Fruit fly (Drosophila melanogaster): ENCODE results near the gene Dci.

The Dci gene

dm6 chr3L:837552-838187 lies 13.5 kb upstream of the Dci start, which contains the start of the genes CG13901 and CG13887 (continued):
- TF ChIP-seq ash1 (GFP tag; optimal IDR thresholded peaks at IDR 0.05) (peak; percentile 33), Nf-YC (tag; optimal IDR thresholded peaks at IDR 0.05) (peak; percentile 83), Mad (GFP tag; optimal IDR thresholded peaks at IDR 0.05) (peak; percentile 77), Tbp (GFP tag; optimal IDR thresholded peaks at IDR 0.05) (no peak), CG15073 (GFP tag; optimal IDR thresholded peaks at IDR 0.05) (peak; percentile 59), onecut (GFP tag; IDR thresholded peaks at IDR 0.05) (peak; percentile 76), amos (GFP tag; IDR thresholded peaks at IDR 0.05; ENCODE audit: partially characterized antibody) (0 out of 2 replicates have a peak, but pooled peaks have one; percentile 18), sug (tag; optimal IDR thresholded peaks at IDR 0.05) (peak; percentile 92), CG6654 (GFP tag; optimal IDR thresholded peaks at IDR 0.05) (peak; percentile 45), CG7839 (tag; optimal IDR thresholded peaks at IDR 0.05) (peak; percentile 90), CG12155 (GFP tag; optimal IDR thresholded peaks at IDR 0.05) (peak; percentile 91), Dbx (GFP tag; IDR thresholded peaks at IDR 0.05) (peak; percentile 88), h (optimal IDR thresholded peaks at IDR 0.05) (no peak), CG12769 (tag; optimal IDR thresholded peaks at IDR 0.05) (peak; percentile 92), CG10959 (GFP tag; IDR thresholded peaks at IDR 0.05) (peak; percentile 69), HLH3B (GFP tag; IDR thresholded peaks at IDR 0.05) (peak; percentile 87), Lim3 (GFP tag; IDR thresholded peaks at IDR 0.05) (peak; percentile 54; the same call in 1 of the 2 replicates), CG12236 (GFP tag; optimal IDR thresholded peaks at IDR 0.05) (peak; percentile 75), Hmr (GFP tag; optimal IDR thresholded peaks at IDR 0.05) (peak; percentile 92), CG8944 (GFP tag; optimal IDR thresholded peaks at IDR 0.05) (peak; percentile 95), eve (GFP tag; optimal IDR thresholded peaks at IDR 0.05) (no peak), prd (optimal IDR thresholded peaks at IDR 0.05) (no peak), prd (GFP tag; IDR thresholded peaks at IDR 0.05) (peak; percentile 91), tna (GFP tag; IDR thresholded peaks at IDR 0.05; ENCODE audit: partially characterized antibody) (no peak), Scr (GFP tag; IDR thresholded peaks at IDR 0.05; ENCODE audit: partially characterized antibody) (no peak; the same call in 1 of the 2 replicates), chm (GFP tag; IDR thresholded peaks at IDR 0.05) (peak; percentile 84), en (GFP tag; optimal IDR thresholded peaks at IDR 0.05) (peak; percentile 82), CG6813 (GFP tag; optimal IDR thresholded peaks at IDR 0.05) (peak; percentile 75), Stat92E (GFP tag; optimal IDR thresholded peaks at IDR 0.05) (no peak), zen (tag; optimal IDR thresholded peaks at IDR 0.05) (peak; percentile 77), croc (GFP tag; conservative IDR thresholded peaks at IDR 0.05) (peak; percentile 81), CG10267 (tag; optimal IDR thresholded peaks at IDR 0.05) (peak; percentile 77), Dfd (GFP tag; optimal IDR thresholded peaks at IDR 0.05) (no peak), Sin3A (optimal IDR thresholded peaks at IDR 0.05) (peak; percentile 97), CG14667 (GFP tag; IDR thresholded peaks at IDR 0.05) (peak; percentile 74), CG12659 (GFP tag; optimal IDR thresholded peaks at IDR 0.05) (peak; percentile 96), CG1792 (GFP tag; optimal IDR thresholded peaks at IDR 0.05) (peak; percentile 85), Spps (tag; optimal IDR thresholded peaks at IDR 0.05) (peak; percentile 78), CG12744 (GFP tag; optimal IDR thresholded peaks at IDR 0.05) (peak; percentile 85), CG6254 (GFP tag; optimal IDR thresholded peaks at IDR 0.05) (peak; percentile 47), C15 (GFP tag; IDR thresholded peaks at IDR 0.05) (peak; percentile 67; the same call in 1 of the 3 replicates), ttk (GFP tag; IDR thresholded peaks at IDR 0.05) (peak; percentile 85), CG4328 (GFP tag; optimal IDR thresholded peaks at IDR 0.05) (peak; percentile 87), Bgb (GFP tag; IDR thresholded peaks at IDR 0.05; ENCODE audit: partially characterized antibody) (no peak), pum (GFP tag; optimal IDR thresholded peaks at IDR 0.05) (peak; percentile 94), hth (optimal IDR thresholded peaks at IDR 0.05) (no peak), CG9215 (GFP tag; IDR thresholded peaks at IDR 0.05) (peak; percentile 85), Hr51 (GFP tag; optimal IDR thresholded peaks at IDR 0.05) (peak; percentile 91 to 93), Fer2 (tag; optimal IDR thresholded peaks at IDR 0.05) (peak; percentile 87), B-H2 (GFP tag; optimal IDR thresholded peaks at IDR 0.05) (peak; percentile 93)

Measured in whole organism, embryonic.